Worm (Caenorhabditis elegans) whole organism, young adult: Measurements from ENCODE around the gene R09D1.12.
"Not testable (repeated sequence)": the region's sequence is repeated elsewhere in the genome, so short reads cannot be mapped to it uniquely, and the experiment has no call there.

ENCODE experiments used
- B0035.1 ChIP-seq: sonication (generic microtip); optimal IDR thresholded peaks from 2 replicates; lab custom pipeline; 2016; ENCODE audit warnings: missing genetic modification characterization, mild to moderate bottlenecking, missing compliant biosample characterization, missing genotype, missing genetic modification reagents
- B0336.3 ChIP-seq: fragments of 200-800 bp; sonication (Bioruptor generic); IDR thresholded peaks from 2 replicates; pipeline ENCODE4 v1.3.6; 2022; ENCODE audit warnings: missing genetic modification characterization, missing compliant biosample characterization
- C06A6.2 ChIP-seq: fragments of 200-800 bp; sonication (Bioruptor generic); conservative IDR thresholded peaks from 2 replicates; pipeline ENCODE4 v1.3.6; 2022; ENCODE audit warnings: missing genetic modification characterization, missing compliant biosample characterization
- Y53G8AR.9 ChIP-seq: fragments of 200-800 bp; sonication (Bioruptor generic); conservative IDR thresholded peaks from 2 replicates; pipeline ENCODE4 v1.3.6; 2022; ENCODE audit warnings: missing genetic modification reagents, missing genetic modification characterization, missing compliant biosample characterization
- Y56A3A.18 ChIP-seq: fragments of 200-800 bp; sonication (Bioruptor generic); IDR thresholded peaks from 2 replicates; pipeline ENCODE4 v1.3.6; 2022; ENCODE audit warnings: missing genetic modification reagents, missing genetic modification characterization, missing compliant biosample characterization
- Y67H2A.10 ChIP-seq: fragments of 200-800 bp; sonication (Bioruptor generic); conservative IDR thresholded peaks from 2 replicates; pipeline ENCODE4 v1.3.6; 2022; ENCODE audit warnings: missing genetic modification reagents, missing genetic modification characterization, missing compliant biosample characterization
- Y95B8A.8 ChIP-seq: fragments of 200-800 bp; sonication (Bioruptor generic); IDR thresholded peaks from 2 replicates; pipeline ENCODE4 v1.3.6; 2022; ENCODE audit warnings: missing genetic modification reagents, missing genetic modification characterization, missing compliant biosample characterization
- aptf-3 ChIP-seq: fragments of 200-800 bp; sonication (Bioruptor generic); IDR thresholded peaks from 2 replicates; pipeline ENCODE4 v1.3.6; 2022; ENCODE audit warnings: missing genetic modification characterization, missing compliant biosample characterization
- atf-7 ChIP-seq: sonication (generic microtip); optimal IDR thresholded peaks from 2 replicates; lab custom pipeline; 2017; ENCODE audit warnings: mild to moderate bottlenecking, missing genetic modification characterization, missing compliant biosample characterization
- bed-1 ChIP-seq: fragments of 200-800 bp; sonication (Bioruptor generic); IDR thresholded peaks from 2 replicates; pipeline ENCODE4 v1.3.6; 2022; ENCODE audit warnings: missing genetic modification reagents, missing genetic modification characterization, missing compliant biosample characterization
- cebp-1 ChIP-seq, 2 experiments: fragments of 200-800 bp in 1 of 2; sonication (Bioruptor generic) in 1 of 2; sonication (generic microtip) in 1 of 2; IDR thresholded peaks in 1 of 2; optimal IDR thresholded peaks in 1 of 2; 2 replicates each; pipeline versions ENCODE4 v1.3.6 to Lab custom; 2017 to 2022; ENCODE audit warnings: missing compliant biosample characterization in 2 of 2, missing genetic modification characterization in 2 of 2, mild to moderate bottlenecking in 1 of 2, missing genetic modification reagents in 1 of 2, moderate library complexity in 1 of 2
- chd-7 ChIP-seq: sonication (generic microtip); optimal IDR thresholded peaks from 2 replicates; lab custom pipeline; 2016; ENCODE audit warnings: mild to moderate bottlenecking, missing genetic modification characterization, moderate library complexity, missing compliant biosample characterization
- die-1 ChIP-seq: sonication (generic microtip); optimal IDR thresholded peaks from 2 replicates; lab custom pipeline; 2016; ENCODE audit warnings: missing genotype, mild to moderate bottlenecking, missing genetic modification characterization, missing compliant biosample characterization
- dpff-1 ChIP-seq: sonication (generic microtip); optimal IDR thresholded peaks from 2 replicates; lab custom pipeline; 2017; ENCODE audit warnings: mild to moderate bottlenecking, missing genetic modification characterization, missing compliant biosample characterization
- efl-1 ChIP-seq: fragments of 150-350 bp; optimal IDR thresholded peaks from 2 replicates; lab custom pipeline; 2014; ENCODE audit warnings: missing biosample characterization, missing genetic modification reagents, missing genetic modification characterization
- egl-44 ChIP-seq: fragments of 200-800 bp; sonication (Bioruptor generic); IDR thresholded peaks from 2 replicates; pipeline ENCODE4 v1.3.6; 2022; ENCODE audit warnings: missing genetic modification reagents, missing genetic modification characterization, missing compliant biosample characterization
- ets-4 ChIP-seq: fragments of 200-800 bp; sonication (Bioruptor generic); optimal IDR thresholded peaks from 2 replicates; lab custom pipeline; 2018; ENCODE audit warnings: mild to moderate bottlenecking, missing genetic modification characterization, missing compliant biosample characterization
- fkh-3 ChIP-seq: sonication (generic microtip); optimal IDR thresholded peaks from 2 replicates; lab custom pipeline; 2016; ENCODE audit warnings: mild to moderate bottlenecking, missing genetic modification characterization, missing compliant biosample characterization
- hmg-1.2 ChIP-seq: fragments of 200-800 bp; sonication (Bioruptor generic); IDR thresholded peaks from 2 replicates; pipeline ENCODE4 v1.3.6; 2022; ENCODE audit warnings: missing genetic modification reagents, missing genetic modification characterization, missing compliant biosample characterization
- hmg-20 ChIP-seq: fragments of 200-800 bp; sonication (Bioruptor generic); IDR thresholded peaks from 2 replicates; pipeline ENCODE4 v1.3.6; 2022; ENCODE audit warnings: missing genetic modification reagents, missing genetic modification characterization, missing compliant biosample characterization
- let-526 ChIP-seq: fragments of 200-800 bp; sonication (Bioruptor generic); IDR thresholded peaks from 2 replicates; pipeline ENCODE4 v1.3.6; 2022; ENCODE audit warnings: missing genetic modification reagents, missing genetic modification characterization, missing compliant biosample characterization
- let-607 ChIP-seq, 2 experiments: fragments of 200-800 bp in 1 of 2; sonication (Bioruptor generic) in 1 of 2; sonication (generic microtip) in 1 of 2; optimal IDR thresholded peaks; 2 replicates each; lab custom pipeline; 2016 to 2018; ENCODE audit warnings: mild to moderate bottlenecking in 2 of 2, missing compliant biosample characterization in 2 of 2, missing genetic modification characterization in 2 of 2, moderate library complexity in 2 of 2, missing genotype in 1 of 2
- lin-40 ChIP-seq: sonication (generic microtip); optimal IDR thresholded peaks from 2 replicates; lab custom pipeline; 2016; ENCODE audit warnings: missing genetic modification characterization, mild to moderate bottlenecking, missing compliant biosample characterization, missing genotype, missing genetic modification reagents
- lin-54 ChIP-seq: fragments of 200-800 bp; sonication (Bioruptor generic); optimal IDR thresholded peaks from 2 replicates; lab custom pipeline; 2018; ENCODE audit warnings: mild to moderate bottlenecking, missing genetic modification characterization, missing compliant biosample characterization
- lsl-1 ChIP-seq: fragments of 200-800 bp; sonication (Bioruptor generic); optimal IDR thresholded peaks from 2 replicates; lab custom pipeline; 2018; ENCODE audit warnings: mild to moderate bottlenecking, missing genetic modification characterization, moderate library complexity, missing compliant biosample characterization
- madf-10 ChIP-seq: sonication (generic microtip); optimal IDR thresholded peaks from 2 replicates; lab custom pipeline; 2016; ENCODE audit warnings: mild to moderate bottlenecking, missing genetic modification characterization, missing compliant biosample characterization
- madf-8 ChIP-seq: fragments of 200-800 bp; sonication (Bioruptor generic); conservative IDR thresholded peaks from 2 replicates; pipeline ENCODE4 v1.3.6; 2022; ENCODE audit warnings: missing genetic modification reagents, missing genetic modification characterization, missing compliant biosample characterization
- mcd-1 ChIP-seq: fragments of 200-800 bp; sonication (Bioruptor generic); IDR thresholded peaks from 2 replicates; pipeline ENCODE4 v1.3.6; 2022; ENCODE audit warnings: missing genetic modification reagents, missing genetic modification characterization, missing compliant biosample characterization
- nfya-1 ChIP-seq: sonication (generic microtip); optimal IDR thresholded peaks from 2 replicates; lab custom pipeline; 2017; ENCODE audit warnings: antibody characterized with exemption, missing compliant biosample characterization, missing genetic modification characterization, borderline replicate concordance; ENCODE audit not compliant: insufficient read depth
- nhr-80 ChIP-seq: sonication (generic microtip); optimal IDR thresholded peaks from 2 replicates; lab custom pipeline; 2016; ENCODE audit warnings: missing genetic modification characterization, missing compliant biosample characterization
- nhr-90 ChIP-seq: sonication (generic microtip); optimal IDR thresholded peaks from 2 replicates; lab custom pipeline; 2016; ENCODE audit warnings: missing genotype, mild to moderate bottlenecking, missing genetic modification characterization, missing compliant biosample characterization
- pbrm-1 ChIP-seq: fragments of 200-800 bp; sonication (Bioruptor generic); IDR thresholded peaks from 2 replicates; pipeline ENCODE4 v1.3.6; 2022; ENCODE audit warnings: missing genetic modification reagents, missing genetic modification characterization, missing compliant biosample characterization
- pha-4 ChIP-seq: fragments of 150-350 bp; sonication (generic microtip); optimal IDR thresholded peaks from 2 replicates; lab custom pipeline; 2014; ENCODE audit warnings: missing biosample characterization, missing genetic modification reagents, missing genetic modification characterization
- sea-2 ChIP-seq: fragments of 200-800 bp; sonication (Bioruptor generic); IDR thresholded peaks from 2 replicates; pipeline ENCODE4 v1.3.6; 2022; ENCODE audit warnings: missing genetic modification characterization, missing compliant biosample characterization
- tbp1 ChIP-seq: fragments of 200-800 bp; sonication (Bioruptor generic); optimal IDR thresholded peaks from 2 replicates; lab custom pipeline; 2018; ENCODE audit warnings: mild to moderate bottlenecking, missing genetic modification characterization, missing compliant biosample characterization
- tbx-9 ChIP-seq: sonication (generic microtip); optimal IDR thresholded peaks from 2 replicates; lab custom pipeline; 2016; ENCODE audit warnings: borderline replicate concordance, missing genetic modification characterization, inconsistent platforms, missing compliant biosample characterization
- unc-62 ChIP-seq: fragments of 150-350 bp; optimal IDR thresholded peaks from 2 replicates; lab custom pipeline; 2014; ENCODE audit warnings: missing biosample characterization, missing genetic modification reagents, missing genetic modification characterization
- ztf-22 ChIP-seq: fragments of 200-800 bp; sonication (Bioruptor generic); optimal IDR thresholded peaks from 2 replicates; lab custom pipeline; 2018; ENCODE audit warnings: mild to moderate bottlenecking, missing genetic modification characterization, moderate library complexity, missing compliant biosample characterization
- ztf-3 ChIP-seq: fragments of 200-800 bp; sonication (Bioruptor generic); optimal IDR thresholded peaks from 2 replicates; lab custom pipeline; 2018; ENCODE audit warnings: mild to moderate bottlenecking, missing genetic modification characterization, missing compliant biosample characterization

Gene R09D1.12

DNA sequence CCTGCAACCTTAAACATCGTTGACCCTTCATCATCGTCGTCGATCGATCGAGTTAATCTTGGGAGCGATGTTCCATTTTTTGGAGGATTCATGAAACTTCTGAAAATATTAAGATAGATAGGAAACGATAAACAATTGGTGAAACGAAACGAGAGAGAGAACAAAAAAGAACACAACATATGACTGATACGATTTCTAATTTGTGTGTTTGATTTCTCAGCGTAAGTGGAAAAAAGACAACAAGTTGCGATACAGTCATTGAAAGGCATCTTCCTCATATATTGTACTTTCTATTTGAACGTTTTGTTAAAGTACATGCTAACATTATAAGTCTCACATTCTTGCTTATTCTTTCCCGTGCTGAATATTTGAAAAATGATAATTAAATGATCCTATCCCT lies at the start of gene R09D1.12:
Gene R09D1.12 (minus strand): TSS at position 101 of the 400 bp plus-strand sequence.
- TF ChIP-seq egl-44 (GFP tag; lab: Robert Waterston, UW); nfya-1 (tag; lab: Kevin White, UChicago); lsl-1 (GFP tag; lab: Kevin White, UChicago): not testable (repeated sequence)
- TF ChIP-seq, all 124 proteins: peak for 0; not testable (repeated sequence) for 124

DNA sequence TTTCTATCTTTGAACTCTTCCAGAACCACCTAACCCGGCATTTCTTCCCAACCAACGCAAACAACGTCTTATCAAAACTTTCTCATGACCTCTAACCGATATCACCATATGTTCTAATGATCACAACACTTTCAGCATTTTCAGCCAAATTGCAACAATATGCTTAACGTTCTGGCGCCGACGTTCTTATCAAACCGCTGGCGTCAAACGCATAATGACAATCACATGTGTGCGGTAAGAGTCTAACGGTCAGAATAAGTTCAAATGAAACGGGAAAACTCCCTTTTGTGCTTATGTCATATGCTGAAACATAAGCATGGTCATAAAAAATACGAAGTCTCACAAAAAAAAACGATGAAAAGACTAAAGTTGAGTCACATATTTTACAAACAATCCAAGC lies 48.9 kb upstream of the R09D1.12 start:
- TF ChIP-seq Y56A3A.18 (0 out of 2 replicates have a peak, but pooled peaks have one; percentile 14), unc-62 (GFP tag; lab: Kevin White, UChicago) (no peak), madf-8 (no peak), B0336.3 (GFP tag; lab: Robert Waterston, UW) (peak; percentile 59), ztf-22 (GFP tag; lab: Kevin White, UChicago) (peak; percentile 56), hmg-1.2 (GFP tag; lab: Robert Waterston, UW) (no peak), tbx-9 (tag; lab: Kevin White, UChicago) (no peak), C06A6.2 (no peak), nhr-80 (tag; lab: Kevin White, UChicago) (peak; percentile 95), fkh-3 (tag; lab: Kevin White, UChicago) (no peak), nhr-90 (tag; lab: Kevin White, UChicago) (peak; percentile 43), Y95B8A.8 (GFP tag; lab: Robert Waterston, UW) (peak; percentile 69; the same call in 1 of the 2 replicates), Y67H2A.10 (GFP tag; lab: Robert Waterston, UW) (no peak), aptf-3 (GFP tag; lab: Robert Waterston, UW) (no peak), madf-10 (tag; lab: Kevin White, UChicago) (peak; percentile 47), mcd-1 (GFP tag; lab: Robert Waterston, UW) (no peak), tbp1 (GFP tag; lab: Kevin White, UChicago) (peak; percentile 23), ztf-3 (GFP tag; lab: Kevin White, UChicago) (no peak), lin-40 (tag; lab: Kevin White, UChicago) (peak; percentile 24), efl-1 (GFP tag; lab: Kevin White, UChicago) (no peak), Y53G8AR.9 (GFP tag; lab: Robert Waterston, UW) (no peak), atf-7 (tag; lab: Kevin White, UChicago) (peak; percentile 84), sea-2 (GFP tag; lab: Robert Waterston, UW) (no peak), egl-44 (GFP tag; lab: Robert Waterston, UW) (0 out of 2 replicates have a peak, but pooled peaks have one; percentile 19), bed-1 (no peak), dpff-1 (tag; lab: Kevin White, UChicago) (no peak), hmg-20 (0 out of 2 replicates have a peak, but pooled peaks have one; percentile 22), B0035.1 (no peak), let-526 (GFP tag; lab: Robert Waterston, UW) (peak; percentile 54; the same call in 1 of the 2 replicates), chd-7 (tag; lab: Kevin White, UChicago) (peak; percentile 45), cebp-1 (GFP tag; IDR thresholded peaks at IDR 0.05; lab: Robert Waterston, UW) (no peak), cebp-1 (tag; optimal IDR thresholded peaks at IDR 0.05; lab: Kevin White, UChicago) (peak; percentile 69), pbrm-1 (GFP tag; lab: Robert Waterston, UW) (0 out of 2 replicates have a peak, but pooled peaks have one; percentile 23), lin-54 (GFP tag; lab: Kevin White, UChicago) (no peak), nfya-1 (tag; lab: Kevin White, UChicago) (no peak), die-1 (tag; lab: Kevin White, UChicago) (no peak), pha-4 (tag; lab: Kevin White, UChicago) (peak; percentile 78), let-607 (tag; optimal IDR thresholded peaks at IDR 0.05; lab: Kevin White, UChicago) (peak in 1 of 2 experiments; percentile 68), ets-4 (GFP tag; lab: Kevin White, UChicago) (peak; percentile 59)
